Fruit fly (Drosophila melanogaster): ENCODE data around the gene CadN2.

dm6 chr2L:17770121-17770520 is 104.9 kb downstream of the CadN2 start:
- no peak for TF ChIP-seq Hr96 (GFP tag; optimal IDR thresholded peaks at IDR 0.05)
- TF ChIP-seq CG12768 (GFP tag; optimal IDR thresholded peaks at IDR 0.05), result no peak
- no peak for TF ChIP-seq tj (GFP tag; optimal IDR thresholded peaks at IDR 0.05)
- no peak for TF ChIP-seq bab1 (GFP tag; optimal IDR thresholded peaks at IDR 0.05)
- no peak for TF ChIP-seq Clk (GFP tag; optimal IDR thresholded peaks at IDR 0.05)
- TF ChIP-seq CG5204 (GFP tag; optimal IDR thresholded peaks at IDR 0.05), result no peak
- TF ChIP-seq pad (GFP tag; optimal IDR thresholded peaks at IDR 0.05), result no peak
- TF ChIP-seq ovo (GFP tag; optimal IDR thresholded peaks at IDR 0.05), result no peak
- no peak for TF ChIP-seq toe (GFP tag; optimal IDR thresholded peaks at IDR 0.05)

Data from whole organism, adult.